Fruit fly (Drosophila melanogaster) whole organism, pupa: ENCODE measurements around the gene PolD1.

Source experiments
- CG13204 ChIP-seq: fragments of 200-800 bp; sonication (Bioruptor generic); optimal IDR thresholded peaks from 2 replicates; lab custom pipeline; 2018; ENCODE audit warnings: missing biosample characterization, mild to moderate bottlenecking, missing genetic modification characterization, moderate library complexity
- CG15710 ChIP-seq: fragments of 200-800 bp; sonication (Bioruptor generic); optimal IDR thresholded peaks from 2 replicates; lab custom pipeline; 2018; ENCODE audit warnings: missing biosample characterization, mild to moderate bottlenecking, missing genetic modification characterization, moderate library complexity
- CG17806 ChIP-seq: fragments of 200-800 bp; sonication (Bioruptor generic); optimal IDR thresholded peaks from 2 replicates; lab custom pipeline; 2018; ENCODE audit warnings: missing biosample characterization, mild to moderate bottlenecking, missing genetic modification characterization, moderate library complexity
- CG34367 ChIP-seq: fragments of 200-800 bp; sonication (Bioruptor generic); optimal IDR thresholded peaks from 2 replicates; lab custom pipeline; 2018; ENCODE audit warnings: missing biosample characterization, mild to moderate bottlenecking, missing genetic modification characterization
- CG4496 ChIP-seq: fragments of 200-800 bp; sonication (Bioruptor generic); IDR thresholded peaks from 3 replicates; pipeline ENCODE4 v1.3.6; 2022; ENCODE audit warnings: missing biosample characterization, missing genetic modification characterization
- CG8159 ChIP-seq: fragments of 200-800 bp; sonication (Bioruptor generic); optimal IDR thresholded peaks from 3 replicates; lab custom pipeline; 2018; ENCODE audit warnings: missing biosample characterization, mild to moderate bottlenecking, missing genetic modification characterization, moderate library complexity
- CG8301 ChIP-seq: fragments of 200-800 bp; sonication (Bioruptor generic); optimal IDR thresholded peaks from 2 replicates; lab custom pipeline; 2018; ENCODE audit warnings: missing biosample characterization, mild to moderate bottlenecking, missing genetic modification characterization
- CG9948 ChIP-seq: fragments of 200-800 bp; sonication (Bioruptor generic); optimal IDR thresholded peaks from 2 replicates; lab custom pipeline; 2018; ENCODE audit warnings: missing biosample characterization, mild to moderate bottlenecking, missing genetic modification characterization, moderate library complexity
- D1 ChIP-seq: fragments of 200-800 bp; sonication (Bioruptor generic); optimal IDR thresholded peaks from 2 replicates; lab custom pipeline; 2018; ENCODE audit warnings: missing biosample characterization, mild to moderate bottlenecking, missing genetic modification characterization, moderate library complexity
- EcR ChIP-seq: fragments of 200-800 bp; sonication (Bioruptor generic); optimal IDR thresholded peaks from 3 replicates; lab custom pipeline; 2019; ENCODE audit warnings: missing biosample characterization, missing genetic modification characterization, mild to moderate bottlenecking, moderate library complexity, missing genetic modification reagents
- Ets98B ChIP-seq: fragments of 200-800 bp; sonication (Bioruptor generic); IDR thresholded peaks from 2 replicates; pipeline ENCODE4 v1.3.6; 2022; ENCODE audit warnings: missing biosample characterization, missing genetic modification characterization
- Pif1A ChIP-seq: fragments of 200-800 bp; sonication (Bioruptor generic); optimal IDR thresholded peaks from 3 replicates; lab custom pipeline; 2016; ENCODE audit warnings: missing biosample characterization, missing genetic modification characterization
- Pif1B ChIP-seq: fragments of 200-800 bp; sonication (Bioruptor generic); optimal IDR thresholded peaks from 3 replicates; lab custom pipeline; 2016; ENCODE audit warnings: missing biosample characterization, missing genetic modification characterization
- gl ChIP-seq: fragments of 200-800 bp; sonication (Bioruptor generic); optimal IDR thresholded peaks from 2 replicates; lab custom pipeline; 2018; ENCODE audit warnings: missing biosample characterization, mild to moderate bottlenecking, missing genetic modification characterization

dm6 chr3L:16004401-16005237, 17.0 kb upstream of the PolD1 start, which contains the start of the genes hzg and mRpS31:
- TF ChIP-seq CG17806 (tag; lab: Kevin White, UChicago) (peak; percentile 42), Pif1A (GFP tag; lab: Kevin White, UChicago) (peak; percentile 69), D1 (tag; lab: Kevin White, UChicago) (peak; percentile 11), EcR (peak; percentile 28), CG9948 (tag; lab: Kevin White, UChicago) (peak; percentile 44), CG4496 (GFP tag; lab: Robert Waterston, UW) (peak; percentile 57; the same call in 1 of the 3 replicates), CG34367 (tag; lab: Kevin White, UChicago) (peak; percentile 75), CG15710 (tag; lab: Kevin White, UChicago) (peak; percentile 70), gl (peak; percentile 87), Ets98B (GFP tag; lab: Robert Waterston, UW) (peak; percentile 76), CG8159 (peak; percentile 56), CG8301 (tag; lab: Kevin White, UChicago) (peak; percentile 34), CG13204 (peak; percentile 84), Pif1B (GFP tag; lab: Kevin White, UChicago) (peak; percentile 65)
